Worm (Caenorhabditis elegans) whole organism, young adult: ENCODE results near the gene Y50D4C.5.

Experiments
- F10E7.11 ChIP-seq: sonication (generic microtip); optimal IDR thresholded peaks from 2 replicates; lab custom pipeline; 2017; ENCODE audit warnings: mild to moderate bottlenecking, missing genetic modification characterization, moderate library complexity, missing compliant biosample characterization
- F23B12.7 ChIP-seq: sonication (generic microtip); optimal IDR thresholded peaks from 2 replicates; lab custom pipeline; 2017; ENCODE audit warnings: missing genetic modification characterization, mild to moderate bottlenecking, missing compliant biosample characterization, antibody characterized with exemption, moderate library complexity; ENCODE audit not compliant: insufficient read depth
- F37B4.10 ChIP-seq: fragments of 200-800 bp; sonication (Bioruptor generic); IDR thresholded peaks from 2 replicates; pipeline ENCODE4 v1.3.6; 2022; ENCODE audit warnings: missing genetic modification characterization, missing compliant biosample characterization
- F57A8.1 ChIP-seq: fragments of 200-800 bp; sonication (Bioruptor generic); optimal IDR thresholded peaks from 2 replicates; lab custom pipeline; 2018; ENCODE audit warnings: mild to moderate bottlenecking, missing genetic modification characterization, moderate library complexity, missing compliant biosample characterization
- K12H6.12 ChIP-seq: fragments of 200-800 bp; sonication (Bioruptor generic); optimal IDR thresholded peaks from 2 replicates; lab custom pipeline; 2018; ENCODE audit warnings: mild to moderate bottlenecking, missing genetic modification characterization, missing compliant biosample characterization
- ZK185.1 ChIP-seq: sonication (generic microtip); optimal IDR thresholded peaks from 2 replicates; lab custom pipeline; 2016; ENCODE audit warnings: mild to moderate bottlenecking, missing genetic modification characterization, missing compliant biosample characterization; ENCODE audit not compliant: poor library complexity, severe bottlenecking
- akir-1 ChIP-seq: fragments of 200-800 bp; sonication (Bioruptor generic); optimal IDR thresholded peaks from 2 replicates; lab custom pipeline; 2018; ENCODE audit warnings: mild to moderate bottlenecking, missing genetic modification characterization, moderate library complexity, missing compliant biosample characterization
- cebp-1 ChIP-seq, 2 experiments: fragments of 200-800 bp in 1 of 2; sonication (Bioruptor generic) in 1 of 2; sonication (generic microtip) in 1 of 2; IDR thresholded peaks in 1 of 2; optimal IDR thresholded peaks in 1 of 2; 2 replicates each; pipeline versions ENCODE4 v1.3.6 to Lab custom; 2017 to 2022; ENCODE audit warnings: missing compliant biosample characterization in 2 of 2, missing genetic modification characterization in 2 of 2, mild to moderate bottlenecking in 1 of 2, missing genetic modification reagents in 1 of 2, moderate library complexity in 1 of 2
- cebp-2 ChIP-seq: fragments of 200-800 bp; sonication (Bioruptor generic); IDR thresholded peaks from 2 replicates; pipeline ENCODE4 v1.3.6; 2022; ENCODE audit warnings: missing genetic modification characterization, missing compliant biosample characterization
- ceh-79 ChIP-seq: sonication (generic microtip); optimal IDR thresholded peaks from 2 replicates; lab custom pipeline; 2017; ENCODE audit warnings: mild to moderate bottlenecking, missing genetic modification characterization, missing compliant biosample characterization
- ekl-4 ChIP-seq: fragments of 200-800 bp; sonication (Bioruptor generic); IDR thresholded peaks from 2 replicates; pipeline ENCODE4 v1.3.6; 2022; ENCODE audit warnings: missing genetic modification reagents, missing genetic modification characterization, missing compliant biosample characterization
- him-1 ChIP-seq: sonication (generic microtip); optimal IDR thresholded peaks from 2 replicates; lab custom pipeline; 2016; ENCODE audit warnings: missing genotype, missing genetic modification reagents, missing genetic modification characterization, missing compliant biosample characterization
- hmg-1.2 ChIP-seq: fragments of 200-800 bp; sonication (Bioruptor generic); IDR thresholded peaks from 2 replicates; pipeline ENCODE4 v1.3.6; 2022; ENCODE audit warnings: missing genetic modification reagents, missing genetic modification characterization, missing compliant biosample characterization
- hrde-1 ChIP-seq: sonication (generic microtip); optimal IDR thresholded peaks from 2 replicates; lab custom pipeline; 2016; ENCODE audit warnings: missing genetic modification characterization, mild to moderate bottlenecking, missing compliant biosample characterization, moderate library complexity, missing genotype, missing genetic modification reagents, borderline replicate concordance
- lin-35 ChIP-seq, 3 experiments: fragments of 150-350 bp in 2 of 3; sonication (generic microtip) in 1 of 3; optimal IDR thresholded peaks; 2 replicates each; lab custom pipeline; 2014 to 2018; ENCODE audit warnings: missing biosample characterization in 3 of 3, missing genetic modification characterization in 3 of 3, missing genetic modification reagents in 3 of 3
- lir-1 ChIP-seq: fragments of 200-800 bp; sonication (Bioruptor generic); conservative IDR thresholded peaks from 2 replicates; pipeline ENCODE4 v1.3.6; 2022; ENCODE audit warnings: missing genetic modification reagents, missing genetic modification characterization, missing compliant biosample characterization
- madf-6 ChIP-seq: fragments of 200-800 bp; sonication (Bioruptor generic); IDR thresholded peaks from 2 replicates; pipeline ENCODE4 v1.3.6; 2022; ENCODE audit warnings: missing genetic modification reagents, missing genetic modification characterization, missing compliant biosample characterization
- madf-8 ChIP-seq: fragments of 200-800 bp; sonication (Bioruptor generic); conservative IDR thresholded peaks from 2 replicates; pipeline ENCODE4 v1.3.6; 2022; ENCODE audit warnings: missing genetic modification reagents, missing genetic modification characterization, missing compliant biosample characterization
- mel-28 ChIP-seq: sonication (generic microtip); optimal IDR thresholded peaks from 2 replicates; lab custom pipeline; 2016; ENCODE audit warnings: borderline replicate concordance, mild to moderate bottlenecking, missing genetic modification characterization, missing compliant biosample characterization
- mes-4 ChIP-seq: sonication (generic microtip); optimal IDR thresholded peaks from 2 replicates; lab custom pipeline; 2016; ENCODE audit warnings: missing genotype, missing genetic modification characterization, missing compliant biosample characterization
- nfya-1 ChIP-seq: sonication (generic microtip); optimal IDR thresholded peaks from 2 replicates; lab custom pipeline; 2017; ENCODE audit warnings: antibody characterized with exemption, missing compliant biosample characterization, missing genetic modification characterization, borderline replicate concordance; ENCODE audit not compliant: insufficient read depth
- nfyb-1 ChIP-seq: fragments of 200-800 bp; sonication (Bioruptor generic); IDR thresholded peaks from 2 replicates; pipeline ENCODE4 v1.3.6; 2022; ENCODE audit warnings: missing genetic modification reagents, missing genetic modification characterization, missing compliant biosample characterization
- nhr-120 ChIP-seq: fragments of 200-800 bp; sonication (Bioruptor generic); IDR thresholded peaks from 2 replicates; pipeline ENCODE4 v1.3.6; 2022; ENCODE audit warnings: missing genetic modification characterization, missing compliant biosample characterization
- nhr-27 ChIP-seq: fragments of 200-800 bp; sonication (Bioruptor generic); optimal IDR thresholded peaks from 2 replicates; lab custom pipeline; 2018; ENCODE audit warnings: mild to moderate bottlenecking, missing genetic modification characterization, moderate library complexity, missing compliant biosample characterization
- nhr-80 ChIP-seq: sonication (generic microtip); optimal IDR thresholded peaks from 2 replicates; lab custom pipeline; 2016; ENCODE audit warnings: missing genetic modification characterization, missing compliant biosample characterization
- nhr-90 ChIP-seq: sonication (generic microtip); optimal IDR thresholded peaks from 2 replicates; lab custom pipeline; 2016; ENCODE audit warnings: missing genotype, mild to moderate bottlenecking, missing genetic modification characterization, missing compliant biosample characterization
- pha-4 ChIP-seq: fragments of 150-350 bp; sonication (generic microtip); optimal IDR thresholded peaks from 2 replicates; lab custom pipeline; 2014; ENCODE audit warnings: missing biosample characterization, missing genetic modification reagents, missing genetic modification characterization
- rec-8 ChIP-seq, 2 experiments: sonication (generic microtip); optimal IDR thresholded peaks; 2 replicates each; lab custom pipeline; 2016; ENCODE audit warnings: mild to moderate bottlenecking in 2 of 2, missing genetic modification characterization in 2 of 2, missing genetic modification reagents in 2 of 2, missing genotype in 2 of 2, missing biosample characterization in 1 of 2, missing compliant biosample characterization in 1 of 2, moderate library complexity in 1 of 2
- repo-1 ChIP-seq: sonication (generic microtip); optimal IDR thresholded peaks from 2 replicates; lab custom pipeline; 2017; ENCODE audit warnings: mild to moderate bottlenecking, missing genetic modification characterization, missing compliant biosample characterization
- snpc-1.3 ChIP-seq: sonication (generic microtip); optimal IDR thresholded peaks from 2 replicates; lab custom pipeline; 2017; ENCODE audit warnings: missing genetic modification characterization, mild to moderate bottlenecking, missing compliant biosample characterization, antibody characterized with exemption, moderate library complexity, missing genotype, missing genetic modification reagents; ENCODE audit not compliant: insufficient read depth
- snpc-3.4 ChIP-seq: sonication (generic microtip); optimal IDR thresholded peaks from 2 replicates; lab custom pipeline; 2017; ENCODE audit warnings: missing genetic modification characterization, mild to moderate bottlenecking, missing compliant biosample characterization, antibody characterized with exemption, moderate library complexity, missing genotype, missing genetic modification reagents
- somi-1 ChIP-seq: fragments of 200-800 bp; sonication (Bioruptor generic); optimal IDR thresholded peaks from 2 replicates; lab custom pipeline; 2018; ENCODE audit warnings: mild to moderate bottlenecking, missing genetic modification characterization, missing compliant biosample characterization
- tbp1 ChIP-seq: fragments of 200-800 bp; sonication (Bioruptor generic); optimal IDR thresholded peaks from 2 replicates; lab custom pipeline; 2018; ENCODE audit warnings: mild to moderate bottlenecking, missing genetic modification characterization, missing compliant biosample characterization
- xnd-1 ChIP-seq: sonication (generic microtip); optimal IDR thresholded peaks from 2 replicates; lab custom pipeline; 2016; ENCODE audit warnings: missing genotype, missing genetic modification reagents, missing genetic modification characterization, missing compliant biosample characterization
- ztf-18 ChIP-seq: sonication (generic microtip); optimal IDR thresholded peaks from 2 replicates; lab custom pipeline; 2016; ENCODE audit warnings: missing genotype, mild to moderate bottlenecking, missing genetic modification characterization, missing compliant biosample characterization
- ztf-22 ChIP-seq: fragments of 200-800 bp; sonication (Bioruptor generic); optimal IDR thresholded peaks from 2 replicates; lab custom pipeline; 2018; ENCODE audit warnings: mild to moderate bottlenecking, missing genetic modification characterization, moderate library complexity, missing compliant biosample characterization

Y50D4C.5 gene

DNA sequence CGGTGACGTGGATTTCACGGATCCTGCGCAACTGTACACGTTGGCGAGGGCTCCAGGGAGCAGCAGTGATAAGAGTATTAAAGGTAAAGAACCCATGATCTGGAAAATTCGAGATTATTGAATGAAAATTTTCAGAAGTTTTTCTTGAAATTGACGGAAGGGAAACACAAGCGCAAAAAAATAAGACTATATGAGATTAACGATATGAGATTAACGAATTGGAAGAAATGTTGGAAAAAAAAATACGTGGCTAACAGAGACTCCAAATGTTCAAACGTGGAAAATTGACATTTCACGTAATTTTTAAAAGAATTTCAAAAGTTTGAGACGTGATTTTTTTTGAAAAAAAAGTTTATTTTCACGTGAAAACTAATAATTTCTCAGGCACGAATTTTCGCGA is 44.9 kb upstream of the Y50D4C.5 start, which contains the start of gene nra-4:
nra-4 (minus strand) TSS at position 101 of the 400 bp plus-strand sequence.
- no peak for TF ChIP-seq madf-8 (GFP tag; lab: Robert Waterston, UW)

- no peak for TF ChIP-seq F57A8.1
- TF ChIP-seq nfyb-1 (GFP tag; lab: Robert Waterston, UW) = peak; percentile 80; the same call in 1 of the 2 replicates
These were observed 43.7 kb upstream of the Y50D4C.5 start for ce11 chrV:1047251-1047650.

- TF ChIP-seq akir-1 (GFP tag; lab: Kevin White, UChicago) = no peak
- TF ChIP-seq rec-8 (tag; optimal IDR thresholded peaks at IDR 0.05; lab: Kevin White, UChicago) = no peak
- TF ChIP-seq mel-28 (tag; lab: Kevin White, UChicago) = no peak
- TF ChIP-seq somi-1 = no peak
- no peak for TF ChIP-seq nfya-1 (tag; lab: Kevin White, UChicago)
- TF ChIP-seq madf-6 = no peak
- no peak for TF ChIP-seq F57A8.1
- TF ChIP-seq ztf-18 = no peak
- no peak for TF ChIP-seq F23B12.7 (tag; lab: Kevin White, UChicago)
- no peak for TF ChIP-seq tbp1 (GFP tag; lab: Kevin White, UChicago)
- TF ChIP-seq cebp-1 (GFP tag; IDR thresholded peaks at IDR 0.05; lab: Robert Waterston, UW) = no peak
- TF ChIP-seq cebp-1 (tag; optimal IDR thresholded peaks at IDR 0.05; lab: Kevin White, UChicago) = no peak
- TF ChIP-seq K12H6.12 (tag; lab: Kevin White, UChicago) = no peak
- no peak for TF ChIP-seq xnd-1 (tag; lab: Kevin White, UChicago)
- TF ChIP-seq hrde-1 (tag; lab: Kevin White, UChicago) = no peak
- TF ChIP-seq ztf-22 = no peak
- no peak for TF ChIP-seq lir-1 (GFP tag; lab: Robert Waterston, UW)
- TF ChIP-seq snpc-3.4 (tag; lab: Kevin White, UChicago) = no peak
- TF ChIP-seq him-1 = no peak
- TF ChIP-seq, all 124 proteins: peak for 0
These were observed 34.5 kb upstream of the Y50D4C.5 start for ce11 chrV:1038074-1038473.

DNA sequence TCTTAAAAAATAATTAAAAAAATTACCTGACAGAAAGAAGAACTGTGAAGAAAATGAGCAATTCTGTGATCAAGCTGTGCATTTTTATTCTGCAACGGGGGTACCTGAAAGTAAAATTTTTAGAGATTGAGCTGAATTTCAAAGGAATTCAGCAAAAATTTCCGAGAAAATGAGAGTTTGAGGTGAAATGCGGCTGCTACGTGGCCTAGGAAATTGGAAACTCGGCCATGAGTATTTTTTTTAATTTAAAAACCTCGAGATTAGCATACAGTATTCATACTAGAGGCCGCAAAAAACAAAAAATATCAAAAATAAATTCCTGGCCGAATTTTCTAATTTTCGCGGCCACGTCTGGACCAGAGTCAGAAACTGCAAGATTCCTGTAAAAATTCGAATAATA is 29.8 kb upstream of the Y50D4C.5 start, which contains the start of gene flp-34:
flp-34 (minus strand) TSS at position 101 of the 400 bp plus-strand sequence.
- no peak for TF ChIP-seq snpc-1.3 (tag; lab: Kevin White, UChicago)
- TF ChIP-seq F10E7.11 (tag; lab: Kevin White, UChicago) = no peak

DNA sequence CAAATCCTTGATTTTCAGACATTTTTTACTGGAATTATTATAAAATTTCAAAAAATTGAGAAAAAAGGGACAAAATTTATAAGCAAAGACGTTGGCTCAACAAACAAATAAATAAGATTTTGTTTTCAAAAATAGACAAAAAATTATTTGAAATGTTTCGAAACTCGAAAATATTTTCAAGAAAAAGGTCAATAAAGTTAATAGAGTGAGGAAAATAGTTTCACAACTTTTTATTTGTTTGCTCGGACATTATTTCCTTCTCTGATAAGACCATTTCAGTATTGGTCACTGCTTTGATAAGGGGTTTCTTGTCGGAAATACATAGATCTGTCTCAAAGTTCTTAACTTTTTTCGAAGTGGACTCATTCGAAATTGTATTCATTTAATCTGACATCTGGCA is 23.5 kb upstream of the Y50D4C.5 start, which contains the start of gene R09A1.3:
R09A1.3 (minus strand) TSS at position 31 of the 400 bp plus-strand sequence.
- peak; percentile 7 for TF ChIP-seq nhr-80 (tag; lab: Kevin White, UChicago)
- TF ChIP-seq mel-28 (tag; lab: Kevin White, UChicago) = no peak
- TF ChIP-seq nhr-27 (tag; lab: Kevin White, UChicago) = no peak
- TF ChIP-seq F37B4.10 = no peak
- TF ChIP-seq ZK185.1 = no peak
- no peak for TF ChIP-seq ekl-4 (GFP tag; lab: Robert Waterston, UW)

DNA sequence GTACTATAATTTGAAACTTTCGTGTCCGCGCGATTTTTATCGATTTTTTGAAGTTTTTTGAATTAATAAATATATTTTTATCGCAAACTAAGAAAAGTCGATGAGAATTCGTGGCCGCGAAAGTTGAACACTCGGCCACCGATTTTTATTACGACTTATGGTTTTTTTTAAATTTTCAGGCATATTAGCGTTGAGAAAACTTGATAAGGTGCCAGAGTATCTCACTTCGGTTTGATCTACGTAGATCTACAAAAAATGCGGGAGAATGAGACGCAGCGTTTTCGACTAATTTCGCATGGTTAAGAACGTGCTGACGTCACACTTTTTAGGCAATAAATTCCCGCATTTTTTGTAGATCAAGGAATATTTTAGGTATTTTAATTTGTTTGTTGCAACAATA is 19.8 kb upstream of the Y50D4C.5 start, which contains the start of gene pei-2:
pei-2 (minus strand) TSS at position 101 of the 400 bp plus-strand sequence.
- TF ChIP-seq nhr-120 = no peak
- TF ChIP-seq akir-1 (GFP tag; lab: Kevin White, UChicago) = no peak
- no peak for TF ChIP-seq ceh-79 (tag; lab: Kevin White, UChicago)
- no peak for TF ChIP-seq mes-4 (tag; lab: Kevin White, UChicago)
- no peak for TF ChIP-seq repo-1 (tag; lab: Kevin White, UChicago)
- TF ChIP-seq hmg-1.2 (GFP tag; lab: Robert Waterston, UW) = no peak
- TF ChIP-seq lin-35 (GFP tag; optimal IDR thresholded peaks at IDR 0.05; lab: Kevin White, UChicago) = no peak
- no peak for TF ChIP-seq F57A8.1
- TF ChIP-seq cebp-2 (GFP tag; lab: Robert Waterston, UW) = no peak
- TF ChIP-seq nhr-90 (tag; lab: Kevin White, UChicago) = no peak
- no peak for TF ChIP-seq pha-4 (tag; lab: Kevin White, UChicago)
